Worm (Caenorhabditis elegans): ENCODE data around the gene T07D1.3.

DNA sequence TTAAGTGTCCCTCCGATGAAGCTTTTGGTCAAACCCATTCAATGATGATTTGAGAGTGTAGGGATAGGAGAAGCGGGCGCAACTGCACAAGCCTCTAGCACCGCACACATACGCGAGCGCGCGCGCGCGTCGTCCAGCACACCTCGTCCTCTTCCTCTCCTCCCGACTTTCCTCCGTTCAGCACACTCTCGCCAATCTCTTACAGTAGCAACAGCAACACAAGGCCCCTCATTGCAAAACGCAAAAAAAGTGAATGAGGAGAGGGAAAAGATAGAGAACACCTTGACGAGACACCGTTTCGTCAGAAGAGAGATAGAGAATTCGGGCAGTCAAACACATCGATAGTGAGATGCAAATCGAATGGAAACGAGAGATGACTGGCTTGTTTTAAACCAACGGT, 10.7 kb downstream of the T07D1.3 start:
- no peak for TF ChIP-seq unc-62 (GFP tag; optimal IDR thresholded peaks at IDR 0.05 in 1 of 2)
- TF ChIP-seq unc-62 (tag; optimal IDR thresholded peaks at IDR 0.05): no peak
- peak; percentile 1 for TF ChIP-seq nhr-11 (tag; optimal IDR thresholded peaks at IDR 0.05)

All from whole organism, L4 larva.